Fruit fly (Drosophila melanogaster) whole organism, embryonic: Measurements from ENCODE around the gene CG45545.
A peak's percentile ranks its signal among the peaks of the same experiment; 100 is the strongest.

Source experiments
- Adf1 ChIP-seq: fragments of 200-800 bp; sonication (Bioruptor generic); IDR thresholded peaks from 2 replicates; pipeline ENCODE4 v1.3.6; 2022; ENCODE audit warnings: missing biosample characterization, missing genetic modification characterization
- CG11247 ChIP-seq: fragments of 200-800 bp; sonication (Bioruptor generic); IDR thresholded peaks from 2 replicates; pipeline ENCODE4 v1.3.6; 2022; ENCODE audit warnings: missing biosample characterization, missing genetic modification characterization
- CG11504 ChIP-seq: fragments of 200-800 bp; sonication (Bioruptor generic); optimal IDR thresholded peaks from 3 replicates; lab custom pipeline; 2019; ENCODE audit warnings: missing biosample characterization, mild to moderate bottlenecking, missing genetic modification characterization, moderate library complexity
- CG13287 ChIP-seq: fragments of 200-800 bp; sonication (Bioruptor generic); IDR thresholded peaks from 2 replicates; pipeline ENCODE4 v1.3.6; 2022; ENCODE audit warnings: missing biosample characterization, missing genetic modification characterization; ENCODE audit not compliant: partially characterized antibody
- CG13424 ChIP-seq: fragments of 200-800 bp; sonication (Bioruptor generic); optimal IDR thresholded peaks from 2 replicates; lab custom pipeline; 2019; ENCODE audit warnings: missing biosample characterization, mild to moderate bottlenecking, missing genetic modification characterization, moderate library complexity
- CG14014 ChIP-seq: fragments of 200-800 bp; sonication (Bioruptor generic); IDR thresholded peaks from 2 replicates; pipeline ENCODE4 v1.3.6; 2022; ENCODE audit warnings: missing biosample characterization, missing genetic modification characterization
- CG2199 ChIP-seq: fragments of 200-800 bp; sonication (Bioruptor generic); IDR thresholded peaks from 3 replicates; pipeline ENCODE4 v1.3.6; 2022; ENCODE audit warnings: missing biosample characterization, missing genetic modification characterization
- CG30020 ChIP-seq: fragments of 200-800 bp; optimal IDR thresholded peaks from 2 replicates; lab custom pipeline; 2019; ENCODE audit warnings: missing biosample characterization, mild to moderate bottlenecking, missing genetic modification characterization, moderate library complexity
- CG32532 ChIP-seq: fragments of 200-800 bp; sonication (Bioruptor generic); IDR thresholded peaks from 2 replicates; pipeline ENCODE4 v1.3.6; 2022; ENCODE audit warnings: missing biosample characterization, missing genetic modification characterization
- CG34376 ChIP-seq: fragments of 200-800 bp; sonication (Bioruptor generic); optimal IDR thresholded peaks from 2 replicates; lab custom pipeline; 2018; ENCODE audit warnings: missing biosample characterization, mild to moderate bottlenecking, missing genetic modification characterization
- CG5245 ChIP-seq: fragments of 200-800 bp; sonication (Bioruptor generic); optimal IDR thresholded peaks from 3 replicates; lab custom pipeline; 2016; ENCODE audit warnings: missing biosample characterization, missing genetic modification characterization
- CG6689 ChIP-seq: fragments of 200-800 bp; sonication (Bioruptor generic); IDR thresholded peaks from 2 replicates; pipeline ENCODE4 v1.3.6; 2022; ENCODE audit warnings: missing biosample characterization, missing genetic modification characterization
- CG6813 ChIP-seq: fragments of 200-800 bp; sonication (Bioruptor generic); optimal IDR thresholded peaks from 2 replicates; lab custom pipeline; 2017; ENCODE audit warnings: missing biosample characterization, missing genetic modification characterization, mild to moderate bottlenecking, moderate library complexity, missing genetic modification reagents
- CG7556 ChIP-seq: fragments of 200-800 bp; sonication (Bioruptor generic); optimal IDR thresholded peaks from 2 replicates; lab custom pipeline; 2017; ENCODE audit warnings: missing biosample characterization, mild to moderate bottlenecking, missing genetic modification characterization
- CG9727 ChIP-seq: fragments of 200-800 bp; sonication (Bioruptor generic); optimal IDR thresholded peaks from 3 replicates; lab custom pipeline; 2017; ENCODE audit warnings: missing biosample characterization, mild to moderate bottlenecking, missing genetic modification characterization
- CG9797 ChIP-seq: fragments of 200-800 bp; sonication (Bioruptor generic); optimal IDR thresholded peaks from 3 replicates; lab custom pipeline; 2018; ENCODE audit warnings: missing biosample characterization, mild to moderate bottlenecking, missing genetic modification characterization
- CG9817 ChIP-seq: fragments of 200-800 bp; sonication (Bioruptor generic); optimal IDR thresholded peaks from 2 replicates; lab custom pipeline; 2018; ENCODE audit warnings: missing biosample characterization, mild to moderate bottlenecking, missing genetic modification characterization, moderate library complexity
- CrebB ChIP-seq: fragments of 200-800 bp; sonication (Bioruptor generic); optimal IDR thresholded peaks from 3 replicates; lab custom pipeline; 2018; ENCODE audit warnings: missing biosample characterization, mild to moderate bottlenecking, missing genetic modification characterization
- Deaf1 ChIP-seq: fragments of 200-800 bp; optimal IDR thresholded peaks from 3 replicates; lab custom pipeline; 2019; ENCODE audit warnings: missing biosample characterization, mild to moderate bottlenecking, missing genetic modification characterization, moderate library complexity
- HLH4C ChIP-seq: fragments of 200-800 bp; sonication (Bioruptor generic); IDR thresholded peaks from 3 replicates; pipeline ENCODE4 v1.3.6; 2022; ENCODE audit warnings: missing biosample characterization, missing genetic modification characterization; ENCODE audit not compliant: partially characterized antibody
- Hmr ChIP-seq: fragments of 200-800 bp; sonication (Bioruptor generic); optimal IDR thresholded peaks from 3 replicates; lab custom pipeline; 2017; ENCODE audit warnings: mild to moderate bottlenecking, missing biosample characterization, missing genetic modification reagents, missing genetic modification characterization
- Hr39 ChIP-seq: fragments of >200 bp; optimal IDR thresholded peaks from 2 replicates; lab custom pipeline; 2017
- Med ChIP-seq: fragments of 200-800 bp; sonication (Bioruptor generic); peaks from one replicate; lab custom pipeline; 2016; ENCODE audit warnings: missing biosample characterization, missing genetic modification characterization, mild to moderate bottlenecking, inconsistent platforms, moderate library complexity
- NFAT ChIP-seq: fragments of 200-800 bp; sonication (Bioruptor generic); IDR thresholded peaks from 2 replicates; pipeline ENCODE4 v1.3.6; 2022; ENCODE audit warnings: missing biosample characterization, missing genetic modification characterization
- NfI ChIP-seq: fragments of 200-800 bp; sonication (Bioruptor generic); optimal IDR thresholded peaks from 3 replicates; lab custom pipeline; 2018; ENCODE audit warnings: missing biosample characterization, mild to moderate bottlenecking, missing genetic modification characterization, moderate library complexity
- Optix ChIP-seq: fragments of 200-800 bp; sonication (Bioruptor generic); IDR thresholded peaks from 3 replicates; pipeline ENCODE4 v1.3.6; 2022; ENCODE audit warnings: missing biosample characterization, missing genetic modification characterization
- Poxn ChIP-seq: fragments of 200-800 bp; sonication (Bioruptor generic); IDR thresholded peaks from 2 replicates; pipeline ENCODE4 v1.3.6; 2022; ENCODE audit warnings: missing biosample characterization, missing genetic modification characterization
- ab ChIP-seq: fragments of 200-800 bp; sonication (Bioruptor generic); optimal IDR thresholded peaks from 2 replicates; lab custom pipeline; 2016; ENCODE audit warnings: missing biosample characterization, missing genetic modification characterization
- caup ChIP-seq: fragments of 200-800 bp; sonication (Bioruptor generic); optimal IDR thresholded peaks from 3 replicates; lab custom pipeline; 2017; ENCODE audit warnings: missing biosample characterization, mild to moderate bottlenecking, missing genetic modification characterization, moderate library complexity; ENCODE audit not compliant: severe bottlenecking
- cwo ChIP-seq: fragments of 200-800 bp; sonication (Bioruptor generic); optimal IDR thresholded peaks from 3 replicates; lab custom pipeline; 2017; ENCODE audit warnings: missing biosample characterization, missing genetic modification characterization, mild to moderate bottlenecking, moderate library complexity, missing genetic modification reagents
- eve ChIP-seq, 2 experiments: fragments of >200 bp; optimal IDR thresholded peaks; 2 replicates each; lab custom pipeline; 2017; ENCODE audit warnings: missing biosample characterization in 2 of 2, missing genetic modification characterization in 2 of 2
- ftz-f1 ChIP-seq: fragments of 200-800 bp; sonication (Bioruptor generic); optimal IDR thresholded peaks from 2 replicates; lab custom pipeline; 2016; ENCODE audit warnings: missing biosample characterization, missing genetic modification characterization
- lab ChIP-seq: fragments of 200-800 bp; sonication (Bioruptor generic); optimal IDR thresholded peaks from 3 replicates; lab custom pipeline; 2017; ENCODE audit warnings: missing biosample characterization, missing genetic modification characterization, mild to moderate bottlenecking, moderate library complexity, missing genetic modification reagents
- mirr ChIP-seq: fragments of 200-800 bp; sonication (Bioruptor generic); optimal IDR thresholded peaks from 3 replicates; lab custom pipeline; 2018; ENCODE audit warnings: missing biosample characterization, mild to moderate bottlenecking, missing genetic modification characterization
- oc ChIP-seq: fragments of 200-800 bp; sonication (Bioruptor generic); optimal IDR thresholded peaks from 2 replicates; lab custom pipeline; 2018; ENCODE audit warnings: missing biosample characterization, mild to moderate bottlenecking, missing genetic modification characterization, moderate library complexity
- onecut ChIP-seq: fragments of 200-800 bp; sonication (Bioruptor generic); IDR thresholded peaks from 2 replicates; pipeline ENCODE4 v1.3.6; 2022; ENCODE audit warnings: missing biosample characterization, missing genetic modification characterization
- org-1 ChIP-seq: fragments of 200-800 bp; sonication (Bioruptor generic); optimal IDR thresholded peaks from 2 replicates; lab custom pipeline; 2017; ENCODE audit warnings: missing biosample characterization, missing genetic modification characterization
- pan ChIP-seq, 4 experiments: fragments of >200 bp in 3 of 4; fragments of 200-800 bp in 1 of 4; sonication (Bioruptor generic) in 1 of 4; optimal IDR thresholded peaks in 3 of 4; IDR thresholded peaks in 1 of 4; 2 replicates each; pipeline versions ENCODE4 v1.3.6 to Lab custom; 2017 to 2022; ENCODE audit warnings: missing biosample characterization in 2 of 4, missing genetic modification characterization in 2 of 4, mixed read lengths in 1 of 4
- rib ChIP-seq: fragments of 200-800 bp; sonication (Bioruptor generic); IDR thresholded peaks from 2 replicates; pipeline ENCODE4 v1.3.6; 2022; ENCODE audit warnings: missing biosample characterization, missing genetic modification characterization
- row ChIP-seq: fragments of 200-800 bp; sonication (Bioruptor generic); IDR thresholded peaks from 3 replicates; pipeline ENCODE4 v1.3.6; 2022; ENCODE audit warnings: missing biosample characterization, missing genetic modification characterization
- scrt ChIP-seq: fragments of 200-800 bp; sonication (Bioruptor generic); optimal IDR thresholded peaks from 2 replicates; lab custom pipeline; 2018; ENCODE audit warnings: missing biosample characterization, mild to moderate bottlenecking, missing genetic modification characterization, moderate library complexity
- so ChIP-seq: fragments of 200-800 bp; sonication (Bioruptor generic); IDR thresholded peaks from 3 replicates; pipeline ENCODE4 v1.3.6; 2022; ENCODE audit warnings: missing biosample characterization, missing genetic modification characterization
- sob ChIP-seq: fragments of 200-800 bp; sonication (Bioruptor generic); IDR thresholded peaks from 2 replicates; pipeline ENCODE4 v1.3.6; 2022; ENCODE audit warnings: missing biosample characterization, missing genetic modification characterization
- sqz ChIP-seq: fragments of 200-800 bp; sonication (Bioruptor generic); optimal IDR thresholded peaks from 3 replicates; lab custom pipeline; 2018; ENCODE audit warnings: missing biosample characterization, mild to moderate bottlenecking, missing genetic modification characterization
- sug ChIP-seq: fragments of 200-800 bp; optimal IDR thresholded peaks from 2 replicates; lab custom pipeline; 2019; ENCODE audit warnings: missing biosample characterization, mild to moderate bottlenecking, missing genetic modification characterization, moderate library complexity

CG45545 gene

DNA sequence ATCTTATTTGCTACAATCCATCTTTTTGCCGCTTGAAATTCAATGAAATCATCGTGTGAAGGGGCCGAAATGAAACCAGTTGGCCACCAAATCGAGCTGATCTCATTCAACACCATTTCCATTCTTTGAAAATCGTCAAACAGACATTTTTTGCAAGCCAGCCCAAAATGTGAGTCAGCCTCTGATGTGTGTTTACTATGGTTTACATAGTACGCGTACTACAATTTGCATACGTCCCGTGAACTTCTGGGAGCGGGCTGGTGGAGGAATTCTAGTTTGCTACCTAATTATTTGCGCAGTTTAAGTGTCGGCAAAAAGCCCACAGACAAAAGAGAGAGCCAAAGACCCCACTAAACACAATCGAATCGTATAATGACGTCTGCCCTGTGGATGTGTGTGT is 48.6 kb upstream of the CG45545 start (continued):
- TF ChIP-seq CG30020 (tag; lab: Kevin White, UChicago): no peak

DNA sequence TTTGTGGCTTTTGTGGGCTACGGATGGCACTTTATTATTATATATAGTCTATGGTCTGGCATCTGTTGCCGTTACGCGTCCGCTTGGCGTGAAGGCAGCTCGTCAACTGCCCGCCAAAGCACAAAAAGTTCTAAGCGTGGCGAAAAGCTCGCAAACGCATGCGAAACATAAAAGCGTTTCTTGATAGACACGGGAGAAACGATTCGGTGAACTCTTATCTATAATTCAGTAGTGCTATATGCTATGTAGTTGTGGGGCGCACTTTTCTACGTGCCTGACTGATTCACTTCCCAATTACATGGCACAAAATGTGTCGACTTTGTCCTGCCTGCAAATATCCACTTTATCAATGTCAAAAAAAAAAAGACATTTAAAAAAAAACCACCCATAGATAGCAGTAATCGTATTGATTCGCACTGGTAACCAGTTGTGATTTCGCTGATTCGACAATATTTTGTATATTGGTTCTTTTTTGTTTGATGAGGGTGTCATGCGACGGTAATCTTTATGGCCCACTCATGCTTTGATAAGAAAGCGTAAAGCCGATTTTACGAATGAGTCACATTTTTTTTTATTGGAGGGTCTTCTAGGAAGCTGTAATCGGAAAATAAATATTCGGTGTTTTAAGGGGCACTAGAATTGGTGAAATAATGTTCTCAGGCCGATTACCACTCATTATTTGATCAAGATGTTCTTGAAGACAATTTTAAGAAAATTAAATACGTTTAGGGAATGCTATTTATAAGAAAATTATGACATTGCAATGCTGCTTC is 46.6 kb upstream of the CG45545 start, which contains the start of gene alpha-Est9:
TSS of gene alpha-Est9 (minus strand) at position 110 of the 773 bp plus-strand sequence.
- TF ChIP-seq CG13424 (tag; lab: Kevin White, UChicago) (no peak), org-1 (GFP tag; lab: Kevin White, UChicago) (no peak), caup (peak; percentile 18), sqz (GFP tag; lab: Kevin White, UChicago) (peak; percentile 11), mirr (GFP tag; lab: Kevin White, UChicago) (peak; percentile 78), eve (GFP tag; optimal IDR thresholded peaks at IDR 0.05; lab: Kevin White, UChicago) (peak in 1 of 2 experiments; percentile 14), Hr39 (lab: Kevin White, UChicago) (no peak), CG14014 (GFP tag; lab: Robert Waterston, UW) (0 out of 2 replicates have a peak, but pooled peaks have one; percentile 31), CG6813 (no peak), pan (optimal IDR thresholded peaks at IDR 0.05; lab: Kevin White, UChicago) (no peak), pan (GFP tag; optimal IDR thresholded peaks at IDR 0.05 in 1 of 2, IDR thresholded peaks at IDR 0.05 in 1 of 2) (peak in 1 of 2 experiments; percentile 4), CG9727 (GFP tag; lab: Kevin White, UChicago) (no peak), onecut (GFP tag; lab: Robert Waterston, UW) (no peak), so (0 out of 3 replicates have a peak, but pooled peaks have one; percentile 16), scrt (GFP tag; lab: Kevin White, UChicago) (peak; percentile 49), cwo (GFP tag; lab: Kevin White, UChicago) (peak; percentile 70), ab (GFP tag; lab: Kevin White, UChicago) (no peak), Hmr (GFP tag; lab: Kevin White, UChicago) (peak; percentile 52), CG9817 (tag; lab: Kevin White, UChicago) (peak; percentile 1), CG5245 (GFP tag; lab: Kevin White, UChicago) (no peak), oc (tag; lab: Kevin White, UChicago) (no peak), CG6689 (GFP tag; lab: Robert Waterston, UW) (no peak), sob (GFP tag; lab: Robert Waterston, UW) (peak; percentile 55; the same call in 1 of the 2 replicates), Med (GFP tag; lab: Kevin White, UChicago) (peak; percentile 87), sug (peak; percentile 67), rib (GFP tag; lab: Robert Waterston, UW) (peak; percentile 73), CG32532 (GFP tag; lab: Robert Waterston, UW) (peak; percentile 18; the same call in 1 of the 2 replicates), Adf1 (peak; percentile 17; the same call in 1 of the 2 replicates), Poxn (GFP tag; lab: Robert Waterston, UW) (no peak), ftz-f1 (GFP tag; lab: Kevin White, UChicago) (peak; percentile 68), CG34376 (GFP tag; lab: Kevin White, UChicago) (peak; percentile 93), CG13287 (GFP tag; lab: Robert Waterston, UW) (peak; percentile 43; the same call in 1 of the 2 replicates), CG7556 (GFP tag; lab: Kevin White, UChicago) (no peak), Optix (GFP tag; lab: Robert Waterston, UW) (no peak), lab (GFP tag; lab: Kevin White, UChicago) (peak; percentile 77), CG11247 (GFP tag; lab: Robert Waterston, UW) (0 out of 2 replicates have a peak, but pooled peaks have one; percentile 10), row (GFP tag; lab: Robert Waterston, UW) (0 out of 3 replicates have a peak, but pooled peaks have one; percentile 5), NfI (GFP tag; lab: Kevin White, UChicago) (peak; percentile 1), CG11504 (tag; lab: Kevin White, UChicago) (no peak), CG2199 (GFP tag; lab: Robert Waterston, UW) (0 out of 3 replicates have a peak, but pooled peaks have one; percentile 25), NFAT (GFP tag; lab: Robert Waterston, UW) (peak; percentile 45; the same call in 1 of the 2 replicates), CrebB (tag; lab: Kevin White, UChicago) (peak; percentile 2), Deaf1 (peak; percentile 69), HLH4C (GFP tag; lab: Robert Waterston, UW) (no peak), CG9797 (GFP tag; lab: Kevin White, UChicago) (no peak)
